Fruit fly (Drosophila melanogaster) whole organism, embryonic: ENCODE measurements around the gene Snr1.

Experiments
- CG10366 ChIP-seq: fragments of 200-800 bp; sonication (Bioruptor generic); IDR thresholded peaks from 2 replicates; pipeline ENCODE4 v1.3.6; 2022; ENCODE audit warnings: missing biosample characterization, missing genetic modification characterization
- CG11456 ChIP-seq: fragments of 200-800 bp; sonication (Bioruptor generic); IDR thresholded peaks from 3 replicates; pipeline ENCODE4 v1.3.6; 2022; ENCODE audit warnings: missing biosample characterization, missing genetic modification characterization
- CG12659 ChIP-seq: fragments of 200-800 bp; sonication (Bioruptor generic); optimal IDR thresholded peaks from 3 replicates; lab custom pipeline; 2017; ENCODE audit warnings: mild to moderate bottlenecking, missing biosample characterization, missing genetic modification reagents, missing genetic modification characterization
- CG13287 ChIP-seq: fragments of 200-800 bp; sonication (Bioruptor generic); IDR thresholded peaks from 2 replicates; pipeline ENCODE4 v1.3.6; 2022; ENCODE audit warnings: missing biosample characterization, missing genetic modification characterization; ENCODE audit not compliant: partially characterized antibody
- CG15269 ChIP-seq: fragments of 200-800 bp; sonication (Bioruptor generic); optimal IDR thresholded peaks from 2 replicates; lab custom pipeline; 2018; ENCODE audit warnings: missing biosample characterization, mild to moderate bottlenecking, missing genetic modification characterization, moderate library complexity
- CG15514 ChIP-seq: fragments of 200-800 bp; sonication (Bioruptor generic); optimal IDR thresholded peaks from 3 replicates; lab custom pipeline; 2017; ENCODE audit warnings: missing biosample characterization, missing genetic modification characterization, mild to moderate bottlenecking, moderate library complexity, missing genetic modification reagents
- CG17328 ChIP-seq: fragments of 200-800 bp; sonication (Bioruptor generic); IDR thresholded peaks from 2 replicates; pipeline ENCODE4 v1.3.6; 2022; ENCODE audit warnings: missing biosample characterization, missing genetic modification characterization
- CG17829 ChIP-seq: fragments of 200-800 bp; optimal IDR thresholded peaks from 2 replicates; lab custom pipeline; 2019; ENCODE audit warnings: missing biosample characterization, mild to moderate bottlenecking, missing genetic modification characterization, moderate library complexity
- CG18599 ChIP-seq: fragments of 200-800 bp; sonication (Bioruptor generic); optimal IDR thresholded peaks from 3 replicates; lab custom pipeline; 2017; ENCODE audit warnings: missing biosample characterization, missing genetic modification characterization, mild to moderate bottlenecking, moderate library complexity, missing genetic modification reagents
- CG30020 ChIP-seq: fragments of 200-800 bp; optimal IDR thresholded peaks from 2 replicates; lab custom pipeline; 2019; ENCODE audit warnings: missing biosample characterization, mild to moderate bottlenecking, missing genetic modification characterization, moderate library complexity
- CG31388 ChIP-seq: fragments of 200-800 bp; sonication (Bioruptor generic); optimal IDR thresholded peaks from 2 replicates; lab custom pipeline; 2016; ENCODE audit warnings: missing biosample characterization, missing genetic modification characterization
- CG3281 ChIP-seq: fragments of 200-800 bp; sonication (Bioruptor generic); optimal IDR thresholded peaks from 3 replicates; lab custom pipeline; 2017; ENCODE audit warnings: missing biosample characterization, mild to moderate bottlenecking, missing genetic modification characterization
- CG3407 ChIP-seq: fragments of 200-800 bp; sonication (Bioruptor generic); optimal IDR thresholded peaks from 2 replicates; lab custom pipeline; 2018; ENCODE audit warnings: missing biosample characterization, mild to moderate bottlenecking, missing genetic modification characterization
- CG4820 ChIP-seq: fragments of 200-800 bp; sonication (Bioruptor generic); optimal IDR thresholded peaks from 3 replicates; lab custom pipeline; 2016; ENCODE audit warnings: missing biosample characterization, missing genetic modification characterization
- CG6689 ChIP-seq: fragments of 200-800 bp; sonication (Bioruptor generic); IDR thresholded peaks from 2 replicates; pipeline ENCODE4 v1.3.6; 2022; ENCODE audit warnings: missing biosample characterization, missing genetic modification characterization
- CG7987 ChIP-seq: fragments of 200-800 bp; sonication (Bioruptor generic); optimal IDR thresholded peaks from 2 replicates; lab custom pipeline; 2018; ENCODE audit warnings: missing biosample characterization, mild to moderate bottlenecking, missing genetic modification characterization, moderate library complexity
- Dll ChIP-seq: fragments of 200-800 bp; sonication (Bioruptor generic); IDR thresholded peaks from 4 replicates; pipeline ENCODE4 v1.3.6; 2022; ENCODE audit warnings: missing biosample characterization, missing genetic modification characterization; ENCODE audit not compliant: partially characterized antibody
- Elba2 ChIP-seq: fragments of 200-800 bp; sonication (Bioruptor generic); optimal IDR thresholded peaks from 3 replicates; lab custom pipeline; 2016; ENCODE audit warnings: missing biosample characterization, missing genetic modification characterization
- Fer2 ChIP-seq: fragments of 200-800 bp; sonication (Bioruptor generic); optimal IDR thresholded peaks from 2 replicates; lab custom pipeline; 2018; ENCODE audit warnings: missing biosample characterization, mild to moderate bottlenecking, missing genetic modification characterization, moderate library complexity
- HLHmδ ChIP-seq: fragments of 200-800 bp; sonication (Bioruptor generic); optimal IDR thresholded peaks from 2 replicates; lab custom pipeline; 2018; ENCODE audit warnings: missing biosample characterization, mild to moderate bottlenecking, missing genetic modification characterization, moderate library complexity
- NC2α ChIP-seq: fragments of 200-800 bp; sonication (Bioruptor generic); optimal IDR thresholded peaks from 2 replicates; lab custom pipeline; 2016; ENCODE audit warnings: missing biosample characterization, missing genetic modification characterization
- Nf-YA ChIP-seq: fragments of 200-800 bp; sonication (Bioruptor generic); IDR thresholded peaks from 2 replicates; pipeline ENCODE4 v1.3.6; 2022; ENCODE audit warnings: missing biosample characterization, missing genetic modification characterization
- Oaz ChIP-seq: fragments of 200-800 bp; sonication (Bioruptor generic); IDR thresholded peaks from 2 replicates; pipeline ENCODE4 v1.3.6; 2022; ENCODE audit warnings: missing biosample characterization, missing genetic modification characterization
- Pdp1 ChIP-seq, 2 experiments: fragments of 200-800 bp; sonication (Bioruptor generic); optimal IDR thresholded peaks; 3 replicates each; lab custom pipeline; 2016; ENCODE audit warnings: missing biosample characterization in 2 of 2, missing genetic modification characterization in 2 of 2, mild to moderate bottlenecking in 1 of 2, moderate library complexity in 1 of 2
- Ptx1 ChIP-seq: fragments of 200-800 bp; sonication (Bioruptor generic); IDR thresholded peaks from 2 replicates; pipeline ENCODE4 v1.3.6; 2022; ENCODE audit warnings: missing biosample characterization, missing genetic modification characterization
- Rfx ChIP-seq: fragments of 200-800 bp; sonication (Bioruptor generic); IDR thresholded peaks from 2 replicates; pipeline ENCODE4 v1.3.6; 2022; ENCODE audit warnings: missing biosample characterization, missing genetic modification characterization
- Scr ChIP-seq: fragments of 200-800 bp; sonication (Bioruptor generic); IDR thresholded peaks from 2 replicates; pipeline ENCODE4 v1.3.6; 2022; ENCODE audit warnings: missing biosample characterization, missing genetic modification characterization; ENCODE audit not compliant: partially characterized antibody
- Xrp1 ChIP-seq: fragments of 200-800 bp; sonication (Bioruptor generic); IDR thresholded peaks from 2 replicates; pipeline ENCODE4 v1.3.6; 2022; ENCODE audit warnings: missing biosample characterization, missing genetic modification characterization
- amos ChIP-seq: fragments of 200-800 bp; sonication (Bioruptor generic); IDR thresholded peaks from 2 replicates; pipeline ENCODE4 v1.3.6; 2022; ENCODE audit warnings: missing biosample characterization, missing genetic modification characterization; ENCODE audit not compliant: partially characterized antibody
- crol ChIP-seq: fragments of 200-800 bp; sonication (Bioruptor generic); IDR thresholded peaks from 2 replicates; pipeline ENCODE4 v1.3.6; 2022; ENCODE audit warnings: missing biosample characterization, missing genetic modification characterization
- exex ChIP-seq: fragments of 200-800 bp; sonication (Bioruptor generic); optimal IDR thresholded peaks from 4 replicates; lab custom pipeline; 2018; ENCODE audit warnings: missing biosample characterization, mild to moderate bottlenecking, missing genetic modification characterization, moderate library complexity
- fu2 ChIP-seq: fragments of 200-800 bp; sonication (Bioruptor generic); optimal IDR thresholded peaks from 2 replicates; lab custom pipeline; 2016; ENCODE audit warnings: missing biosample characterization, missing genetic modification characterization
- gfzf ChIP-seq: fragments of 200-800 bp; sonication (Bioruptor generic); optimal IDR thresholded peaks from 2 replicates; lab custom pipeline; 2016; ENCODE audit warnings: missing biosample characterization, mild to moderate bottlenecking, missing genetic modification characterization, moderate library complexity
- grn ChIP-seq: fragments of 200-800 bp; sonication (Bioruptor generic); optimal IDR thresholded peaks from 3 replicates; lab custom pipeline; 2017; ENCODE audit warnings: missing biosample characterization, missing genetic modification characterization
- hb ChIP-seq: fragments of 200-800 bp; sonication (Bioruptor generic); IDR thresholded peaks from 3 replicates; pipeline ENCODE4 v1.3.6; 2022; ENCODE audit warnings: missing biosample characterization, missing genetic modification characterization; ENCODE audit not compliant: partially characterized antibody
- jigr1 ChIP-seq: fragments of 200-800 bp; sonication (Bioruptor generic); IDR thresholded peaks from 3 replicates; pipeline ENCODE4 v1.3.6; 2022; ENCODE audit warnings: missing biosample characterization, missing genetic modification characterization
- nerfin-1 ChIP-seq: fragments of 200-800 bp; sonication (Bioruptor generic); optimal IDR thresholded peaks from 3 replicates; lab custom pipeline; 2019; ENCODE audit warnings: missing biosample characterization, mild to moderate bottlenecking, missing genetic modification characterization, moderate library complexity
- nmo ChIP-seq: fragments of 200-800 bp; sonication (Bioruptor generic); optimal IDR thresholded peaks from 2 replicates; lab custom pipeline; 2018; ENCODE audit warnings: missing biosample characterization, mild to moderate bottlenecking, missing genetic modification characterization, moderate library complexity
- pzg ChIP-seq: fragments of 200-800 bp; sonication (Bioruptor generic); optimal IDR thresholded peaks from 3 replicates; lab custom pipeline; 2018; ENCODE audit warnings: missing biosample characterization, mild to moderate bottlenecking, missing genetic modification characterization, moderate library complexity
- row ChIP-seq: fragments of 200-800 bp; sonication (Bioruptor generic); IDR thresholded peaks from 3 replicates; pipeline ENCODE4 v1.3.6; 2022; ENCODE audit warnings: missing biosample characterization, missing genetic modification characterization
- salm ChIP-seq: fragments of 200-800 bp; sonication (Bioruptor generic); optimal IDR thresholded peaks from 2 replicates; lab custom pipeline; 2018; ENCODE audit warnings: missing biosample characterization, mild to moderate bottlenecking, missing genetic modification characterization
- scrt ChIP-seq: fragments of 200-800 bp; sonication (Bioruptor generic); optimal IDR thresholded peaks from 2 replicates; lab custom pipeline; 2018; ENCODE audit warnings: missing biosample characterization, mild to moderate bottlenecking, missing genetic modification characterization, moderate library complexity
- sd ChIP-seq: fragments of 200-800 bp; sonication (Bioruptor generic); optimal IDR thresholded peaks from 3 replicates; lab custom pipeline; 2018; ENCODE audit warnings: missing biosample characterization, mild to moderate bottlenecking, missing genetic modification characterization, moderate library complexity
- sna ChIP-seq: fragments of 200-800 bp; sonication (Bioruptor generic); IDR thresholded peaks from 2 replicates; pipeline ENCODE4 v1.3.6; 2022; ENCODE audit warnings: missing biosample characterization, missing genetic modification characterization; ENCODE audit not compliant: partially characterized antibody
- sug ChIP-seq: fragments of 200-800 bp; optimal IDR thresholded peaks from 2 replicates; lab custom pipeline; 2019; ENCODE audit warnings: missing biosample characterization, mild to moderate bottlenecking, missing genetic modification characterization, moderate library complexity

The Snr1 gene

dm6 chr3R:5454334-5454733, 16.4 kb upstream of the Snr1 start (continued):
- peak; percentile 16 for TF ChIP-seq CG3281 (GFP tag; lab: Kevin White, UChicago)
- 0 out of 2 replicates have a peak, but pooled peaks have one; percentile 8 for TF ChIP-seq Rfx (GFP tag; lab: Robert Waterston, UW)
- no peak for TF ChIP-seq jigr1 (GFP tag; lab: Robert Waterston, UW)
- no peak for TF ChIP-seq nmo (GFP tag; lab: Kevin White, UChicago)
- no peak for TF ChIP-seq Oaz (GFP tag; lab: Robert Waterston, UW)
- no peak for TF ChIP-seq Nf-YA
- no peak for TF ChIP-seq CG13287 (GFP tag; lab: Robert Waterston, UW)
- TF ChIP-seq fu2 (GFP tag; lab: Kevin White, UChicago) = no peak
- TF ChIP-seq CG31388 = no peak
- peak; percentile 41 for TF ChIP-seq CG18599

dm6 chr3R:5458627-5459026, 12.1 kb upstream of the Snr1 start:
- TF ChIP-seq CG7987 (GFP tag; lab: Kevin White, UChicago) (no peak), Pdp1 (GFP tag; optimal IDR thresholded peaks at IDR 0.05; lab: Kevin White, UChicago) (peak in 1 of 2 experiments; percentile 92), nerfin-1 (tag; lab: Kevin White, UChicago) (no peak), sug (tag; lab: Kevin White, UChicago) (peak; percentile 13), exex (peak; percentile 52), amos (GFP tag; lab: Robert Waterston, UW) (no peak)

- TF ChIP-seq CG4820 (GFP tag; lab: Kevin White, UChicago) (no peak), sd (peak; percentile 76), NC2α (GFP tag; lab: Kevin White, UChicago) (no peak), salm (tag; lab: Kevin White, UChicago) (no peak), gfzf (GFP tag; lab: Kevin White, UChicago) (peak; percentile 86), Scr (GFP tag; lab: Robert Waterston, UW) (0 out of 2 replicates have a peak, but pooled peaks have one; percentile 26), Dll (GFP tag; lab: Robert Waterston, UW) (peak; percentile 29; the same call in 1 of the 4 replicates), CG3407 (GFP tag; lab: Kevin White, UChicago) (no peak), CG15514 (GFP tag; lab: Kevin White, UChicago) (peak; percentile 63), CG11456 (no peak), hb (no peak), sna (0 out of 2 replicates have a peak, but pooled peaks have one; percentile 11), CG17328 (GFP tag; lab: Robert Waterston, UW) (0 out of 2 replicates have a peak, but pooled peaks have one; percentile 20), CG3281 (GFP tag; lab: Kevin White, UChicago) (no peak), HLHmδ (GFP tag; lab: Kevin White, UChicago) (peak; percentile 23), row (GFP tag; lab: Robert Waterston, UW) (peak; percentile 39; the same call in 1 of the 3 replicates), Xrp1 (GFP tag; lab: Robert Waterston, UW) (no peak), CG30020 (tag; lab: Kevin White, UChicago) (peak; percentile 28), grn (GFP tag; lab: Kevin White, UChicago) (peak; percentile 78), CG12659 (GFP tag; lab: Kevin White, UChicago) (peak; percentile 44), Ptx1 (GFP tag; lab: Robert Waterston, UW) (no peak), scrt (GFP tag; lab: Kevin White, UChicago) (peak; percentile 98), CG10366 (no peak), CG15269 (no peak), CG17829 (tag; lab: Kevin White, UChicago) (peak; percentile 11), crol (peak; percentile 86), CG6689 (GFP tag; lab: Robert Waterston, UW) (0 out of 2 replicates have a peak, but pooled peaks have one; percentile 7), pzg (peak; percentile 55), Elba2 (GFP tag; lab: Kevin White, UChicago) (peak; percentile 32), Fer2 (tag; lab: Kevin White, UChicago) (no peak)
Measured at dm6 chr3R:5463199-5463949, 7.4 kb upstream of the Snr1 start.
